Worm (Caenorhabditis elegans): ENCODE results near the gene Y38A10A.2.

Y38A10A.2 gene

DNA sequence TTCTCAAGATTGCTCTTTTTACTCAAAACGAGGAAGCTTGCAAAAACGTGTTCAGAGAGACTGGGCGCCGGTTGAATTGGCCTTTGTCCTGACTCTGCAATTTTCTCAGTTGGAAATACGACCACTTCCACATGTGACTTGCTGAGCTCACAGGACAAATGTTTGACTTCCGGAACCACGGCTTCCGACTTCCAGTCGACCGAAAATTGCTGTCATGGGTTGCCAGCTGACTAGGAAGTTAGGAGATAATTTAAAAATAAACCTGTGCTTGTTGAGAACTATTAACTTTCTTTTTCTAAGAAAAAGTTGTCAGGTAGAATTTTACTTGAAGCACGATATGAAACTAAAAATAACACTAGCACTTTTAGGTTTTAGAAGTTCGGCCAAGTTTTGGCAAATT is 31.6 kb downstream of the Y38A10A.2 start:
- TF ChIP-seq dao-5 (tag; optimal IDR thresholded peaks at IDR 0.05), result no peak
- no peak for TF ChIP-seq him-1 (tag; optimal IDR thresholded peaks at IDR 0.05)
- no peak for TF ChIP-seq W03F9.2 (tag; optimal IDR thresholded peaks at IDR 0.05)

ce11 chrV:6030559-6030975 is 32.7 kb downstream of the Y38A10A.2 start:
- TF ChIP-seq him-1 (tag; optimal IDR thresholded peaks at IDR 0.05) (peak; percentile 48), dao-5 (tag; optimal IDR thresholded peaks at IDR 0.05) (no peak), W03F9.2 (tag; optimal IDR thresholded peaks at IDR 0.05) (no peak)

DNA sequence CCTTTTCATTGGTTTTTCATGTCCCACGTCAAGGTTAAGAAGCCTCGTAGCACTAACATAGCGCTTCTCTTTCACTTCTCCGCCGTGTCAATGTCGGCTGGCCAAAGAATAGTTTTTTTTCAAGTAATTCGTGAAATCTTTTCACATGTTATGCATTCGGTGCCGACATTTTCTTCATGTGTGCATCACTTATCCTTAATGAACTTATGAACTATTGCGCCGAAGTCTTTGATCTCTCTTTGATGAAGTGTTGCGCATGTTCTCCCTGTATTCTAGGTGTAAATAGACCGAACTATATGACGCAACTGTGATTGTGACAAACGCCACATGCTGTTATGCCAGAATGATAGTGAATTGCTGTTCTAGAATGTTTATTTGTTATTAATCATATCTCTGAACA is 41.2 kb downstream of the Y38A10A.2 start:
- no peak for TF ChIP-seq him-1 (tag; optimal IDR thresholded peaks at IDR 0.05)
- TF ChIP-seq dao-5 (tag; optimal IDR thresholded peaks at IDR 0.05), result no peak
- TF ChIP-seq W03F9.2 (tag; optimal IDR thresholded peaks at IDR 0.05), result no peak

DNA sequence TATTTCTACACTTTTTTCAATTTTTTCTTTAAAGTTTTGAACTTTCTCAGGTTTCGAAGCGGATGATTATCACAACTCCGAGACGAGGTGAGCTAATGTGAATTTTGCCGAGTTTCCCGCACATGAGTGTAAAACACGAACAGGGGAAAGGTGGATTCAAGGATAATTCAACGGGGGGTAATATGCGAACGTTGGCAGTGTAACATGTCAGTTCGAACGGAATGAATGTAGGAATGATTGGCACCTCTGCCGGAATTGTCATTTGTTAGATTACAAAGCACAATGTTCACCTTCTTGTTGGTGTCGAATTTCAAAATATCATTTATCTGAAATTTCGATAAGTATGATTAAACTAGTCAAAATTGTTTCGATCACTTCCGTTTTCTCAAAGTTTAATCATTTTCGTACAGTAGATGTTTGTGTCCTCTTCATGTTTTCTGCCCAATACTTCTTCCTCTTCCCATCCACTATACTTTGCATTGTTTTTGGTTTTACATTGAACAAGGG is 44.2 kb downstream of the Y38A10A.2 start, which contains the start of gene picc-1:
TSS of gene picc-1 (plus strand) at position 51 of the 507 bp plus-strand sequence.
- no peak for TF ChIP-seq dao-5 (tag; optimal IDR thresholded peaks at IDR 0.05)
- no peak for TF ChIP-seq him-1 (tag; optimal IDR thresholded peaks at IDR 0.05)
- no peak for TF ChIP-seq W03F9.2 (tag; optimal IDR thresholded peaks at IDR 0.05)

DNA sequence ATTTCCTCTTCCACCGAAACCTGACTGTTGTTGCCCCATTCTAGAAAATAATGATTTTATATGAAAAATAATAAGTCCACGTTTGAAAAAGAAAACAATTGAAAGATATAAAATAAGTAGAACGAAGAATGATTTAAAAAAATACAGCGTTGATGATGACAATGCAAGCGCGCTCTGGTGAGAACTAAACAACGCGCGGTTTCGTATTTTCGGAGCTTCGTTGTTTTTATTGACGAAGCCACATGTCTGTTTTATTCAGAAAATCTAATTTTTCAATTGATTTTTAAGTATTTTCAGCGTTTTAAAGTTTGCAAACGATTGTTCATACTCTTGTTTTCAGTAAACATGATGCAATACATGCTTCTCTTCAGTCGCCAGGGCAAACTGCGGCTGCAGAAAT is 45.6 kb downstream of the Y38A10A.2 start, which contains the start of the genes rpt-2 and aps-1:
TSS of gene rpt-2 (minus strand) at position 40 of the 400 bp plus-strand sequence.
TSS of gene aps-1 (plus strand) at position 341 of the 400 bp plus-strand sequence.
- TF ChIP-seq W03F9.2 (tag; optimal IDR thresholded peaks at IDR 0.05) (peak; percentile 90), him-1 (tag; optimal IDR thresholded peaks at IDR 0.05) (no peak)

DNA sequence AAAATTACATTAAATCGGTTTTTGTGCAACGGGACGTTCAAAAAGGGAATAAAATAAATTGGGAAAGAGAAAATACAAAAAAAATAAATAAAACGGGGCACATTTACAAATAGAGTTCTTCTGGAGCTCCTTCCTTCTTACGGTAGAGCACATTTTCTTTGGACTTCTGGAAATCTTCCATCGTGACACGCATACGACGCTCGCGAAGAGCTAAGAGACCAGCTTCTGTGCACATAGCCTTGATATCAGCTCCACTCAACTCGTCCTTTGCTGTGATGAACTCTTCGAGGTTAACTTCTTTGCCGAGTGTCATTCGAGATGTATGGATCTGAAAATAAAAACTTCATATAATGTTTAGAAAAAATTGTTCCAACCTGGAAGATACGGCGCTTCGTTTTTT is 47.1 kb downstream of the Y38A10A.2 start:
- TF ChIP-seq W03F9.2 (tag; optimal IDR thresholded peaks at IDR 0.05) (no peak), dao-5 (tag; optimal IDR thresholded peaks at IDR 0.05) (no peak), him-1 (tag; optimal IDR thresholded peaks at IDR 0.05) (no peak)

ce11 chrV:6015546-6016089 is 47.6 kb downstream of the Y38A10A.2 start:
- TF ChIP-seq W03F9.2 (tag; optimal IDR thresholded peaks at IDR 0.05), result no peak
- no peak for TF ChIP-seq him-1 (tag; optimal IDR thresholded peaks at IDR 0.05)
- TF ChIP-seq dao-5 (tag; optimal IDR thresholded peaks at IDR 0.05), result no peak

DNA sequence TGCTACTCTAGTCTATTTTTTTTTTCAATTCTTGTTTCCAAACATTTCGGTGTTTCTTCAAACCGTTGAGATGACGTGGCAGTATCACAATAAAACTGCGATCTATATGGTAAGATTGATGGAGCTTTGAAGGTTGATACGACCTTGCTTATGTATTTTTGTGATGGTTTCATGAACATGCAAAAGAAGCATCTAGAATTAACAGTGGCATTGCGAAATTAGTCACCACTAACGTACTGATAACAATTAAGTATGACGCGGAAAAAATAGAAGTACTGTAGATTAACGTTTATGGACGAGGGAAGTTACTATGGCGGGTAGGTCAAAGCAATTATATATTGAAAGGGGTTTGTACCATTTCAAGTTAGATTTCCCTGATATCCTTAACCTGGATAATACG is 50.8 kb downstream of the Y38A10A.2 start:
- TF ChIP-seq W03F9.2 (tag; optimal IDR thresholded peaks at IDR 0.05) (no peak), dao-5 (tag; optimal IDR thresholded peaks at IDR 0.05) (no peak), him-1 (tag; optimal IDR thresholded peaks at IDR 0.05) (no peak)

DNA sequence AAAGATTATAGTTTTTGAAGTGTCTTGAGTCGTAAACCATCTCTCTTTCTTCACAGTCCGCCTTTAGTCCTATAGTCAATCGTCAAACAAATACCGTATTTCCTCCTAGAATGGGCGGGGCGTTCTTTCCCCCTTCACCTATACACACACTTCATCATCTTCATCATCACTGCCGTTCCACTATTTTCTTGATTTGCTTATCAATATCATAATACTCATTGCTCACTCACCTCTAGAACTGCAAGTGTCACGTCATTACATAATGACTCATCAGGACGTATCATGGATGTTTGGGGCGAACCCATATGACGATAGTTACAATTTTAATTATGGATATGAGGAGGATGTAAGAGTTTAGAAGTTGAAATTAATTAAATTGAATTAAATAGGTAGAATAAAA is 52.6 kb downstream of the Y38A10A.2 start:
- no peak for TF ChIP-seq him-1 (tag; optimal IDR thresholded peaks at IDR 0.05)
- TF ChIP-seq W03F9.2 (tag; optimal IDR thresholded peaks at IDR 0.05), result no peak
- TF ChIP-seq dao-5 (tag; optimal IDR thresholded peaks at IDR 0.05), result no peak

- TF ChIP-seq W03F9.2 (tag; optimal IDR thresholded peaks at IDR 0.05) (no peak), him-1 (tag; optimal IDR thresholded peaks at IDR 0.05) (no peak), dao-5 (tag; optimal IDR thresholded peaks at IDR 0.05) (no peak)
Measured at ce11 chrV:6007927-6008326, 55.3 kb downstream of the Y38A10A.2 start.

Data from whole organism, L4/young adult.